Fruit fly (Drosophila melanogaster) whole organism, embryonic: ENCODE data around the gene CG4455.

Source experiments
- Ada2b ChIP-seq: fragments of 200-800 bp; sonication (Bioruptor generic); IDR thresholded peaks from 2 replicates; pipeline ENCODE4 v1.3.6; 2022; ENCODE audit warnings: missing biosample characterization, missing genetic modification characterization
- Atf6 ChIP-seq: fragments of 200-800 bp; sonication (Bioruptor generic); IDR thresholded peaks from 2 replicates; pipeline ENCODE4 v1.3.6; 2022; ENCODE audit warnings: missing biosample characterization, missing genetic modification characterization
- B-H1 ChIP-seq: fragments of 200-800 bp; sonication (Bioruptor generic); IDR thresholded peaks from 3 replicates; pipeline ENCODE4 v1.3.6; 2022; ENCODE audit warnings: missing biosample characterization, missing genetic modification characterization
- CG10147 ChIP-seq: fragments of 200-800 bp; sonication (Bioruptor generic); optimal IDR thresholded peaks from 2 replicates; lab custom pipeline; 2019; ENCODE audit warnings: missing biosample characterization, mild to moderate bottlenecking, missing genetic modification characterization, moderate library complexity
- CG11398 ChIP-seq: fragments of 200-800 bp; sonication (Bioruptor generic); optimal IDR thresholded peaks from 2 replicates; lab custom pipeline; 2016; ENCODE audit warnings: missing biosample characterization, missing genetic modification characterization
- CG11723 ChIP-seq: fragments of 200-800 bp; sonication (Bioruptor generic); optimal IDR thresholded peaks from 2 replicates; lab custom pipeline; 2017; ENCODE audit warnings: missing biosample characterization, mild to moderate bottlenecking, missing genetic modification characterization
- CG13624 ChIP-seq: fragments of 200-800 bp; sonication (Bioruptor generic); optimal IDR thresholded peaks from 2 replicates; lab custom pipeline; 2016; ENCODE audit warnings: missing biosample characterization, missing genetic modification characterization
- CG13894 ChIP-seq: fragments of 200-800 bp; sonication (Bioruptor generic); optimal IDR thresholded peaks from 3 replicates; lab custom pipeline; 2018; ENCODE audit warnings: missing biosample characterization, mild to moderate bottlenecking, missing genetic modification characterization, moderate library complexity
- CG14710 ChIP-seq: fragments of 200-800 bp; sonication (Bioruptor generic); optimal IDR thresholded peaks from 3 replicates; lab custom pipeline; 2019; ENCODE audit warnings: missing biosample characterization, mild to moderate bottlenecking, missing genetic modification characterization, moderate library complexity
- CG15011 ChIP-seq: fragments of 200-800 bp; sonication (Bioruptor generic); optimal IDR thresholded peaks from 3 replicates; lab custom pipeline; 2018; ENCODE audit warnings: missing biosample characterization, mild to moderate bottlenecking, missing genetic modification characterization
- CG15073 ChIP-seq: fragments of 200-800 bp; sonication (Bioruptor generic); optimal IDR thresholded peaks from 2 replicates; lab custom pipeline; 2016; ENCODE audit warnings: missing biosample characterization, missing genetic modification characterization
- CG15269 ChIP-seq: fragments of 200-800 bp; sonication (Bioruptor generic); optimal IDR thresholded peaks from 2 replicates; lab custom pipeline; 2018; ENCODE audit warnings: missing biosample characterization, mild to moderate bottlenecking, missing genetic modification characterization, moderate library complexity
- CG17186 ChIP-seq: fragments of 200-800 bp; sonication (Bioruptor generic); optimal IDR thresholded peaks from 3 replicates; lab custom pipeline; 2017; ENCODE audit warnings: missing biosample characterization, missing genetic modification reagents, missing genetic modification characterization
- CG17912 ChIP-seq: fragments of 200-800 bp; sonication (Bioruptor generic); optimal IDR thresholded peaks from 2 replicates; lab custom pipeline; 2018; ENCODE audit warnings: missing biosample characterization, mild to moderate bottlenecking, missing genetic modification characterization
- CG18262 ChIP-seq: fragments of 200-800 bp; optimal IDR thresholded peaks from 3 replicates; lab custom pipeline; 2019; ENCODE audit warnings: missing biosample characterization, mild to moderate bottlenecking, missing genetic modification characterization, moderate library complexity
- CG1832 ChIP-seq: fragments of 200-800 bp; sonication (Bioruptor generic); optimal IDR thresholded peaks from 2 replicates; lab custom pipeline; 2017; ENCODE audit warnings: missing biosample characterization, mild to moderate bottlenecking, missing genetic modification characterization, inconsistent platforms
- CG18599 ChIP-seq: fragments of 200-800 bp; sonication (Bioruptor generic); optimal IDR thresholded peaks from 3 replicates; lab custom pipeline; 2017; ENCODE audit warnings: missing biosample characterization, missing genetic modification characterization, mild to moderate bottlenecking, moderate library complexity, missing genetic modification reagents
- CG18619 ChIP-seq: fragments of 200-800 bp; sonication (Bioruptor generic); optimal IDR thresholded peaks from 3 replicates; lab custom pipeline; 2017; ENCODE audit warnings: missing biosample characterization, mild to moderate bottlenecking, missing genetic modification characterization
- CG2712 ChIP-seq: fragments of 200-800 bp; optimal IDR thresholded peaks from 3 replicates; lab custom pipeline; 2019; ENCODE audit warnings: missing biosample characterization, mild to moderate bottlenecking, missing genetic modification characterization, moderate library complexity
- CG2889 ChIP-seq: fragments of 200-800 bp; sonication (Bioruptor generic); IDR thresholded peaks from 3 replicates; pipeline ENCODE4 v1.3.6; 2022; ENCODE audit warnings: missing biosample characterization, missing genetic modification characterization
- CG31388 ChIP-seq: fragments of 200-800 bp; sonication (Bioruptor generic); optimal IDR thresholded peaks from 2 replicates; lab custom pipeline; 2016; ENCODE audit warnings: missing biosample characterization, missing genetic modification characterization
- CG32772 ChIP-seq: fragments of 200-800 bp; sonication (Bioruptor generic); IDR thresholded peaks from 2 replicates; pipeline ENCODE4 v1.3.6; 2022; ENCODE audit warnings: missing biosample characterization, missing genetic modification characterization
- CG4730 ChIP-seq: fragments of 200-800 bp; sonication (Bioruptor generic); IDR thresholded peaks from 2 replicates; pipeline ENCODE4 v1.3.6; 2022; ENCODE audit warnings: missing biosample characterization, missing genetic modification characterization
- CG5180 ChIP-seq: fragments of 200-800 bp; sonication (Bioruptor generic); optimal IDR thresholded peaks from 3 replicates; lab custom pipeline; 2017; ENCODE audit warnings: missing biosample characterization, missing genetic modification characterization, mild to moderate bottlenecking, moderate library complexity, missing genetic modification reagents
- D ChIP-seq, 2 experiments: fragments of 200-800 bp in 1 of 2; fragments of >200 bp in 1 of 2; sonication (Bioruptor generic) in 1 of 2; optimal IDR thresholded peaks; 2 replicates in 1 of 2; 3 replicates in 1 of 2; lab custom pipeline; 2017; ENCODE audit warnings: mild to moderate bottlenecking in 1 of 2, missing biosample characterization in 1 of 2, missing genetic modification characterization in 1 of 2, missing genetic modification reagents in 1 of 2
- Hand ChIP-seq: fragments of 200-800 bp; sonication (Bioruptor generic); optimal IDR thresholded peaks from 2 replicates; lab custom pipeline; 2017; ENCODE audit warnings: mild to moderate bottlenecking, missing biosample characterization, missing genetic modification reagents, missing genetic modification characterization
- Hr39 ChIP-seq: fragments of >200 bp; optimal IDR thresholded peaks from 2 replicates; lab custom pipeline; 2017
- MTF-1 ChIP-seq: fragments of 200-800 bp; sonication (Bioruptor generic); optimal IDR thresholded peaks from 2 replicates; lab custom pipeline; 2018; ENCODE audit warnings: missing biosample characterization, mild to moderate bottlenecking, missing genetic modification characterization, borderline replicate concordance
- NC2β ChIP-seq: fragments of 200-800 bp; sonication (Bioruptor generic); optimal IDR thresholded peaks from 2 replicates; lab custom pipeline; 2016; ENCODE audit warnings: missing biosample characterization, missing genetic modification characterization
- Neu2 ChIP-seq: fragments of 200-800 bp; sonication (Bioruptor generic); optimal IDR thresholded peaks from 3 replicates; lab custom pipeline; 2016; ENCODE audit warnings: missing biosample characterization, missing genetic modification characterization, borderline replicate concordance
- Oaz ChIP-seq: fragments of 200-800 bp; sonication (Bioruptor generic); IDR thresholded peaks from 2 replicates; pipeline ENCODE4 v1.3.6; 2022; ENCODE audit warnings: missing biosample characterization, missing genetic modification characterization
- Optix ChIP-seq: fragments of 200-800 bp; sonication (Bioruptor generic); IDR thresholded peaks from 3 replicates; pipeline ENCODE4 v1.3.6; 2022; ENCODE audit warnings: missing biosample characterization, missing genetic modification characterization
- PHDP ChIP-seq: fragments of 200-800 bp; sonication (Bioruptor generic); optimal IDR thresholded peaks from 3 replicates; lab custom pipeline; 2018; ENCODE audit warnings: missing biosample characterization, mild to moderate bottlenecking, missing genetic modification characterization, moderate library complexity
- Side ChIP-seq: fragments of 200-800 bp; sonication (Bioruptor generic); optimal IDR thresholded peaks from 2 replicates; lab custom pipeline; 2016; ENCODE audit warnings: missing biosample characterization, missing genetic modification characterization
- ac ChIP-seq: fragments of 200-800 bp; sonication (Bioruptor generic); optimal IDR thresholded peaks from 3 replicates; lab custom pipeline; 2017; ENCODE audit warnings: missing biosample characterization, mild to moderate bottlenecking, missing genetic modification characterization
- ase ChIP-seq: fragments of 200-800 bp; sonication (Bioruptor generic); IDR thresholded peaks from 3 replicates; pipeline ENCODE4 v1.3.6; 2022; ENCODE audit warnings: missing biosample characterization, missing genetic modification characterization
- chif ChIP-seq, 2 experiments: fragments of 200-800 bp; sonication (Bioruptor generic); optimal IDR thresholded peaks; 3 replicates each; lab custom pipeline; 2016; ENCODE audit warnings: missing biosample characterization in 2 of 2, missing genetic modification characterization in 2 of 2
- danr ChIP-seq: fragments of 200-800 bp; sonication (Bioruptor generic); IDR thresholded peaks from 2 replicates; pipeline ENCODE4 v1.3.6; 2022; ENCODE audit warnings: missing biosample characterization, missing genetic modification characterization
- dimm ChIP-seq: fragments of 200-800 bp; sonication (Bioruptor generic); IDR thresholded peaks from 2 replicates; pipeline ENCODE4 v1.3.6; 2022; ENCODE audit warnings: missing biosample characterization, missing genetic modification characterization
- disco-r ChIP-seq: fragments of 200-800 bp; sonication (Bioruptor generic); optimal IDR thresholded peaks from 2 replicates; lab custom pipeline; 2016; ENCODE audit warnings: missing biosample characterization, missing genetic modification characterization
- fd102C ChIP-seq: fragments of 200-800 bp; sonication (Bioruptor generic); optimal IDR thresholded peaks from 2 replicates; lab custom pipeline; 2018; ENCODE audit warnings: missing biosample characterization, mild to moderate bottlenecking, missing genetic modification characterization, moderate library complexity
- grau ChIP-seq: fragments of 200-800 bp; optimal IDR thresholded peaks from 3 replicates; lab custom pipeline; 2019; ENCODE audit warnings: missing biosample characterization, mild to moderate bottlenecking, missing genetic modification characterization, moderate library complexity
- hth ChIP-seq: fragments of >200 bp; optimal IDR thresholded peaks from 2 replicates; lab custom pipeline; 2017; ENCODE audit warnings: inconsistent platforms
- lola ChIP-seq, 3 experiments: fragments of >200 bp in 2 of 3; fragments of 200-800 bp in 1 of 3; sonication (Bioruptor generic) in 1 of 3; optimal IDR thresholded peaks; 2 replicates each; lab custom pipeline; 2017 to 2019; ENCODE audit warnings: missing biosample characterization in 3 of 3, missing genetic modification characterization in 3 of 3, mild to moderate bottlenecking in 1 of 3, moderate library complexity in 1 of 3
- nerfin-2 ChIP-seq: fragments of 200-800 bp; sonication (Bioruptor generic); IDR thresholded peaks from 2 replicates; pipeline ENCODE4 v1.3.6; 2022; ENCODE audit warnings: missing biosample characterization, missing genetic modification characterization; ENCODE audit not compliant: partially characterized antibody
- pho ChIP-seq: fragments of 200-800 bp; sonication (Bioruptor generic); optimal IDR thresholded peaks from 2 replicates; lab custom pipeline; 2016; ENCODE audit warnings: missing biosample characterization, missing genetic modification characterization
- ranshi ChIP-seq: fragments of 200-800 bp; sonication (Bioruptor generic); IDR thresholded peaks from 2 replicates; pipeline ENCODE4 v1.3.6; 2022; ENCODE audit warnings: missing biosample characterization, missing genetic modification characterization
- salm ChIP-seq: fragments of 200-800 bp; sonication (Bioruptor generic); optimal IDR thresholded peaks from 2 replicates; lab custom pipeline; 2018; ENCODE audit warnings: missing biosample characterization, mild to moderate bottlenecking, missing genetic modification characterization
- sens ChIP-seq: fragments of 200-800 bp; sonication (Bioruptor generic); peaks from one replicate; lab custom pipeline; 2016; ENCODE audit warnings: missing biosample characterization, missing genetic modification characterization
- sqz ChIP-seq: fragments of 200-800 bp; sonication (Bioruptor generic); optimal IDR thresholded peaks from 3 replicates; lab custom pipeline; 2018; ENCODE audit warnings: missing biosample characterization, mild to moderate bottlenecking, missing genetic modification characterization

CG4455 gene

DNA sequence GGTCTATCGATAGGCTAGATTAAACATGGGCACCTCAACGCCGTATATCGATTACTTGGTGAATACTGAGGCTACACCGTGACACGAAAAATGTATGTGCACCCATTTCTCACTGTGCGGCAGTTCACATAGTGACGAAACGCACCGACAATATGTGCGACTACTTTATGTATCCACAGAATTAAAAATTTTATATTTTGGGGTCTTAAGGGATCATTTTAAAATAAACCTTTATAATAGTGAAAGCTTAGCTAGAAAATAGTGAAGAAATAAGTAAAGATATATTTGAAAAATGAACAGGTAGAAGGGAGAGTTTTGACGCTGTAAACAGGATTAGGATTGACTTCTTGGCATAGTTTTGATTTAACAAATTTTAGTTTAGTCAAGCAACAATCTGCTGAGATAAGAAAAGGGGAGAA is 23.6 kb upstream of the CG4455 start, which contains the start of gene mRpL4 (continued):
- TF ChIP-seq D (optimal IDR thresholded peaks at IDR 0.05; lab: Kevin White, UChicago) (no peak), D (GFP tag; optimal IDR thresholded peaks at IDR 0.05; lab: Kevin White, UChicago) (no peak), salm (tag; lab: Kevin White, UChicago) (no peak), CG13624 (GFP tag; lab: Kevin White, UChicago) (peak; percentile 69), B-H1 (peak; percentile 35; the same call in 1 of the 3 replicates), Neu2 (no peak), sens (GFP tag; lab: Kevin White, UChicago) (peak; percentile 96), CG32772 (GFP tag; lab: Robert Waterston, UW) (peak; percentile 73; the same call in 1 of the 2 replicates), MTF-1 (no peak), CG31388 (GFP tag; lab: Kevin White, UChicago) (no peak), chif (GFP tag; optimal IDR thresholded peaks at IDR 0.05; lab: Kevin White, UChicago) (peak; percentile 51 to 73), pho (GFP tag; lab: Kevin White, UChicago) (peak; percentile 75), Hr39 (no peak), lola (GFP tag; optimal IDR thresholded peaks at IDR 0.05; lab: Kevin White, UChicago) (peak in 1 of 3 experiments; percentile 47), CG18619 (GFP tag; lab: Kevin White, UChicago) (no peak), ac (GFP tag; lab: Kevin White, UChicago) (no peak), Atf6 (GFP tag; lab: Robert Waterston, UW) (peak; percentile 42; the same call in 1 of the 2 replicates), ase (no peak; the same call in 1 of the 3 replicates), CG2712 (tag; lab: Kevin White, UChicago) (peak; percentile 79), CG13894 (tag; lab: Kevin White, UChicago) (peak; percentile 59), Optix (GFP tag; lab: Robert Waterston, UW) (peak; percentile 39; the same call in 2 of the 3 replicates), CG2889 (GFP tag; lab: Robert Waterston, UW) (0 out of 3 replicates have a peak, but pooled peaks have one; percentile 42), Ada2b (GFP tag; lab: Robert Waterston, UW) (peak; percentile 41; the same call in 1 of the 2 replicates), ranshi (GFP tag; lab: Robert Waterston, UW) (peak; percentile 74; the same call in 1 of the 2 replicates), fd102C (GFP tag; lab: Kevin White, UChicago) (peak; percentile 33), CG11398 (GFP tag; lab: Kevin White, UChicago) (peak; percentile 58), Side (GFP tag; lab: Kevin White, UChicago) (peak; percentile 61), CG18599 (GFP tag; lab: Kevin White, UChicago) (no peak), CG17186 (GFP tag; lab: Kevin White, UChicago) (peak; percentile 84), Oaz (GFP tag; lab: Robert Waterston, UW) (peak; percentile 58), danr (GFP tag; lab: Robert Waterston, UW) (no peak), CG15269 (tag; lab: Kevin White, UChicago) (no peak), CG15011 (GFP tag; lab: Kevin White, UChicago) (no peak), Hand (GFP tag; lab: Kevin White, UChicago) (no peak), sqz (no peak), nerfin-2 (GFP tag; lab: Robert Waterston, UW) (peak; percentile 98), CG18262 (tag; lab: Kevin White, UChicago) (peak; percentile 57), CG5180 (GFP tag; lab: Kevin White, UChicago) (no peak), NC2β (peak; percentile 60), CG4730 (GFP tag; lab: Robert Waterston, UW) (peak; percentile 47; the same call in 1 of the 2 replicates), CG15073 (GFP tag; lab: Kevin White, UChicago) (peak; percentile 36), grau (peak; percentile 89), dimm (GFP tag; lab: Robert Waterston, UW) (no peak), CG1832 (GFP tag; lab: Kevin White, UChicago) (no peak), CG10147 (GFP tag; lab: Kevin White, UChicago) (no peak), hth (lab: Kevin White, UChicago) (no peak), CG14710 (tag; lab: Kevin White, UChicago) (peak; percentile 81), CG11723 (GFP tag; lab: Kevin White, UChicago) (no peak), CG17912 (GFP tag; lab: Kevin White, UChicago) (no peak), disco-r (GFP tag; lab: Kevin White, UChicago) (peak; percentile 35), PHDP (tag; lab: Kevin White, UChicago) (no peak)
